Fruit fly (Drosophila melanogaster) ovary, adult (tissue): ENCODE results near the gene CG14275.

Experiments
- CG17801 ChIP-seq: fragments of 200-800 bp; optimal IDR thresholded peaks from 2 replicates; lab custom pipeline; 2019; ENCODE audit warnings: missing biosample characterization, mild to moderate bottlenecking, missing genetic modification characterization, moderate library complexity; ENCODE audit not compliant: partially characterized antibody

CG14275 gene

DNA sequence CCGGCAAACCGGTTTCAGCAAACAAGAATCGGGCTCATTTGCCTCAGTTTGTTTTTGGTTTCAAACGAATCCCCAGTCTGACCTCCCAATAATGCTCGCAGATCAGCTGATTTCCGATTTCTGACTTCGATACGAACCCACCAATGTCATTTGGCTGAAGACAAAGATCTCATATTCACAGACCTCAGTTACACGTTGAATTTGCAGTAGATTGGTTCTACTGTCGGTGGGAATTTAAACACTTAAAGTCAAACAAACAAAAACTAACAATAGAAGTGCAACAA, at the start of gene CG14275:
CG14275 (plus strand) TSS at position 185 of the 284 bp plus-strand sequence.
- TF ChIP-seq CG17801 (GFP tag; lab: Kevin White, UChicago), result no peak

DNA sequence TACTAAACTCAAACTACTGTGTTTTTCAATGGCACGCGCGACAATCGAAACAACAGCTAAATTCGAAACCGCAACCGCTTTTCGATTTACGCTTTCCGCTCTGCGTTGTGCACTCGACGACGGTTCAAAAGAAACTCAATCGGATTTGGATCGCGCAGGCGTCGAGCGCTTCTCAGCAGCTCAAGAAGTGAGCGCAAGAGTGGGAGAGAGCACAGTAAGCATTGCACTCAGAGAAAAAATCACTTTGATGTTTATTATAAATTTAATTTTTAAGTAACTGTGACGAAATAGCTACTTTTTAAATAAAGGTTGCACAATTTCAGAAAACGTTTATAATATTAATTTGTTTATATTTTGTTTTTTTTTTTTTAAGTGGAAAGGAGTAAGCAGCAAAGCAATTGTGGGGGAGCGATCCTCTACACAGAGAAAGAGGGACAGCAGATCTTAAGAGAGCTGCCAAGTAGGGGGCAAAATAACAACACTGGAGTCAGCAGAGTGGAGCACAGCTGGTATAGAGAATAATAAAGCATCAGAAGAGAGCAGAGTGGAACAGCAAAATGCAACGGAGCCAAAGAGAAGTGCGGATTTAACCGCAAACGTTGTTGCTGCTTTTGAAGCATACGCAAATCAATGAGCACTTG, 49.6 kb upstream of the CG14275 start:
- peak; percentile 95 for TF ChIP-seq CG17801 (GFP tag; lab: Kevin White, UChicago)

DNA sequence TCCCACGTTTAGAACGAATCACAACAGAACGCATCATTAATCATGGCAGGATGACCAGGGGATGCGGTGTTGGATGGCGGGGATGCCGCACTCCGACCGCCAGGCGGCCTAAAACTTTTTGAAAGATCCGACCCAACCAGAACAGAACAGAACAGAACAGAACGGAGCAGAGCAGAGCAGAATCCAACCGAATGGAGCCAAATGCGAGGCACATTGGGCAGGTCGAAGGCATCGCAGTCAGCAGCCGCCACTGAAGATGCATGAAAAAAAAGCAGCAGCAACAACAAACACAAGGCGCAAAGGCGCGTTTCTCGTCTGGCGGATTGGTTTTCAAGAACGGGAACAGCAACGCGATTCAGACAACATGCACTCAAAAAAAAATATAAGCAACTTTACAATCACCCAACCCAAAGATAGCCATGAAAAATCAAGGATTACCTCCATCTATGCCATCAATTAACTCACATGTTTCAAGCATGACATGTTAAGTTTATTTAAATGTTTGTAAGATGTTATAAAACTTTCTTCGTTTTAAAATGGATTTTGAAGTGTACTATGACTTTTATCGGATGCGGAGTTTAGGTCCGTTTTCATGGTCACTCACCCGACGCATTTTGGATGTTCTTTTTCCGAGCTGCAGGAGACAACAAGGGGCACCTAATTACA, 47.7 kb upstream of the CG14275 start:
- no peak for TF ChIP-seq CG17801 (GFP tag; lab: Kevin White, UChicago)

DNA sequence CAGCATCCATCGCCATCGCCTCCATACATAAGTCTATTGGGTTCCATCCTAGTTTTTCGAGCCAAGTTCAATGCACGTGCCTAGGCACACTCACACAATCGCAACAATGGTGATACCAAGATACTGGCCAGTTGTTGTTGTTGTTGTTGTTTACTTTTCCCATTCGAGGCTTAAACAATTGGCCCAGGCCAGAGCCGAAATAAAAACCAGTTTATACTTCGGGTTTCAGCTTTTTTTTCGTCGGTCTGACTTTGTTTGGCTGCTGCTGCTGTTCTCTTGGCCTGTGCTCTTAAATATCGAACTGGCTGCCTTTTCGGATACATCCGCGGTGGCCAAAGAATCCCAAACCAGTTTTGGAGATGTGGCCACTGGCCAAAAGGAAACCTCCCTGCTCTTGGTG, 47.0 kb upstream of the CG14275 start:
- no peak for TF ChIP-seq CG17801 (GFP tag; lab: Kevin White, UChicago)

DNA sequence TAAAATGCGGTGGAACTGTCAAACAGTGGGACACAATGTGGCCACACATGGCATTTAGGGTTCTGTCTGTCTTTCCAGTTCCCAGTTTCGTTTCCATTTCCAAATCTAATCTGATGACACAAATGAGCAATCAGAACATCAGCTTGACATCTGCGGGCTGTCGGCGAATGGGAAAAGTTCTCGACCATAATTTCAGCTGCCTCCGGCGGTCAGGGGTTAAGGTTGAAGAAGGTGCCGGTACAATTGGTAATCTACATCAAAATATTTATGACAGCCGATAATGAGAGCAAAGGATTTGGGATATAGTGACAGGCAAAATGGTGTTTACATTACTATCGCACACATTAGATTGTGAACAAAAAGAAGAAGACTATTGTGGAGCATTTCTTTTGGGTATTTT, 45.4 kb upstream of the CG14275 start:
- no peak for TF ChIP-seq CG17801 (GFP tag; lab: Kevin White, UChicago)

DNA sequence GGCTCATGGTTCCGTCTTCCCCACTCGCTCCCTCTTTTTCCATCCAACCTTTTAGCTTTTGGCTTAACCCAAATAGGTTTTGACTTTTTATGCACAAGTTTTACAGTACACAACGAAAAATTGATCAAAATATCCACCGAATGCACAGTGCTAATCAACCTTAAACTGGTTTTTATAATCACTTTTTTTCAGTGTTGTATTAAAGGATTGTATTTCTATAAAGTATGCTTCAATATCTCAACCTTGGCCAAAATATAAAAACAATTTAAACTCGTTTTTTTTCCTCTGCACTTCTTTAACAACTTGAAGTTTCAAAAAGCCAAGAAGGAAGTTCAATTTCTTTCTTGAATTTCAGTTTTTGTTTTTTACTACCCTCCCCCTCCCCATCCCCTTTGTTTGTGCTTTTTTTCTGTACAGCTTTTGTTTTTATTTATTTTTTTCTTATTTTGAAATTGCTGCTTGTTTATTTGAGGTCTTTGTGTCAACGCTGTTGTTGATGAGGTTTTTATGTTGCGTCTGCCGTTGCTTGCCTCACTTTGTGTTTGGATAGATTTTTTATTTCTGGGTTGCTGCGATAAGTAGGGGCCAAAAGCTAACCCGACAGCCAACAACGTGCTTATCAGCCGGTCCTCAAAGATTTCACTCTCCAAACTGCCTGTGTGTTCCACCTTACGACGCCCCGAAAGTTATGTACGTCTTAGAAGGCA, 42.2 kb upstream of the CG14275 start:
- no peak for TF ChIP-seq CG17801 (GFP tag; lab: Kevin White, UChicago)

DNA sequence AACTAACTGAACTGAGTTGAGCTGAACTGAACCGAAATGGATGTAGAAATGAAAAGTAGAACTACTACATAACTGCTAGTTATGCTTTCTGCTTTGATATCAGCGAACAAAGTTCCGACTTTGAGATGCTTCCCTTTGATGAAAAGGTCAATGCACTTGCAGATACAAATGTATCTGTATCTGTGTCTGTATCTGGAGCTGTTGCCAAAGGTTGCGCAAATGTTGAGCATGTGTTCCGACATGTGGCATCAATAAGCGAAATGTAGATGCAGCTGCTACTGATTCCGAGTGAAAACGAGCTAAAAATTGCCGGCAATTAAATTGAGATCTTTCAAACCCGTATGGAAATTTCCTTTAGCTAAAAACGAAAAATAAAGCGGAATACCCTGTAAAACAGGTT, 40.7 kb upstream of the CG14275 start:
- TF ChIP-seq CG17801 (GFP tag; lab: Kevin White, UChicago), result no peak

DNA sequence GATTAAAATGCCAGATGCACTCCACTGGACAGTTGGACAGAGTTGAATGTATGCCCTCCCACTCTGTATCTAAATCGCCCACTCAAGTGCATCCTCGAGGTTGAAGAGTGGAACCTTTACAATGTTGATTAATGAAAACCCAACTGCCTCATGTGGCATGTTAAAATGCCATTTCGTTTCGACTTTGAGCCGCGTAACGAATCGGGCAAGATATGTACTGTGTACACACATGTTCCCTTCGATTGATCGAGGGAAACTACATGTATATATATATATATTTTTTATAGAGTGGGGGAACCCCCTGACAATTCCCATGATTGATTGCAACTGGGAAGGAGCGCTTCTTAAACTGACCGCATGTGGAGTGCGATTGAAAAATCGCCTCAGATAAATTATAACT, 39.2 kb upstream of the CG14275 start:
- no peak for TF ChIP-seq CG17801 (GFP tag; lab: Kevin White, UChicago)

DNA sequence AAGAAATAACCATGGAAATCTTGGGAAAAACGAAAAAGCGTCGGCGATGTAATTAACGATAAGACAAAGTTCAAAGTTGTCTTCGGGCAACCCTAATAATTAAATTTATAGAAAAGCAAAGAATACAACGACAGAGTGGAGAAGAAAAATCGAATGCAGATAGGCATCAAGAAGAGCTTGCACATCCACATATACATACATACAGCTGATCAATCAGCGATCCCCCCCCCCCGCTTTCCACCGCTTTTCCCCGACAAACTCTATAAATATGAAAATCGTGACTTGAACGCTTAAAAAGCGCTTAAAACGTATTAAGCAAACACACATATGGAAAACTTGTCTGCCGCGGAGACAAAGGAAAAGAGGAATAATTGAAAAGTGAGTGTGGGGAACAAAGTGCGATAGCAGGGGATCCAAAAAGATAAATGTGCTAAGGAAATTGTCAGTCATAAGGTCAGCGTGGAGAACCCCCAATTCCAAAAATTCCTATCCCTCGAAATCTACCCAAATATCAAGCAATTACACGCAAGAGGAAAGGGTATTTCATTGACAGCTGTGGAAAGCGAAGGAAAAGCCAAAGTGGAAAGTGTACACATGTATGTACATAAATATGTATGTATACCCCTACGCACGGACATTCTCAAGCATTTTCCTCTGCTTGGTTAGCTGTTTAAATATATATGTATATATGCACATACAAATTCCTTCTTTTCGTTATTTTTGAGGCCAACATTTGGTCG, 37.7 kb upstream of the CG14275 start:
- no peak for TF ChIP-seq CG17801 (GFP tag; lab: Kevin White, UChicago)

DNA sequence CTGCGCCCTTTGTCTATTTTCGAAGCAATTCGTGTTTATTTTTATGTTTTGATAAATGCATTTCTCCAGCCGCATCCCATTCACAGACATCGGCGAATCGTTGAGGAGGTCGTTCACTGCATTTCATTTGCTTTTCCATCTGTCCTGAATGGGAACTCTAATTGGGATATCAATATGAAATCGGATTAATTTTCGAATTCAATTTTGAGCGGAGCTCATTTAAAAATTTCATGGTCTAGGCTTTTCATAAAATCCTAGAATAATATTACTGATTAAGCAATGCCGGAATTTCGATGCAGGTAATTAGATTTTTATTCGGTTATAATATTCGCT, 37.2 kb upstream of the CG14275 start:
- no peak for TF ChIP-seq CG17801 (GFP tag; lab: Kevin White, UChicago)

DNA sequence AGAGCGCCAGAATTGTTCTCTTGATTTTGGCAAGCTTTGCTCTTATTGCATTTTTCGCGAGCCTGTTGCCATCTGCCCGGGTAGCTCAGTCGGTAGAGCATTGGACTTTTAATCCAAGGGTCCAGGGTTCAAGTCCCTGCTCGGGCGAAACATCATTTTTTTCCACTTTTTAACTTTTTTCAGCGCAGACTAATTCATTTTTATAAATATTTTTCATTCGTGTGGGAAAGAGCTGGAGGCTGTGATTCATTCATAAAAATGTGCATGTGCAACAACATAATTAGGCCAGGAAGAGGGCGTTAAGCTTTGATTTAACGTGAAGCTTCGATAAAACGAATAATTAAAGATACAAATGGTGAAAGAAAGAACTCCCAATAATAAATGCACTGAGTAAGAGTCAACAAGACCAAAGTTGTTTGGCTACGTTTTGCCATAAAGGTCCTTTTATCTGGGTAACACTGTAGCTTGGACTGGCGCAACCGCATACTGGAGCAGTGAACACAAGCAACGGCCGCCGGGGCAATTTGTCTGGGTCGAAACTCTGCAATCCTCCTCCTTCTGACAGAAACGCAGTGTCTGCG, 36.5 kb upstream of the CG14275 start:
- TF ChIP-seq CG17801 (GFP tag; lab: Kevin White, UChicago), result no peak

DNA sequence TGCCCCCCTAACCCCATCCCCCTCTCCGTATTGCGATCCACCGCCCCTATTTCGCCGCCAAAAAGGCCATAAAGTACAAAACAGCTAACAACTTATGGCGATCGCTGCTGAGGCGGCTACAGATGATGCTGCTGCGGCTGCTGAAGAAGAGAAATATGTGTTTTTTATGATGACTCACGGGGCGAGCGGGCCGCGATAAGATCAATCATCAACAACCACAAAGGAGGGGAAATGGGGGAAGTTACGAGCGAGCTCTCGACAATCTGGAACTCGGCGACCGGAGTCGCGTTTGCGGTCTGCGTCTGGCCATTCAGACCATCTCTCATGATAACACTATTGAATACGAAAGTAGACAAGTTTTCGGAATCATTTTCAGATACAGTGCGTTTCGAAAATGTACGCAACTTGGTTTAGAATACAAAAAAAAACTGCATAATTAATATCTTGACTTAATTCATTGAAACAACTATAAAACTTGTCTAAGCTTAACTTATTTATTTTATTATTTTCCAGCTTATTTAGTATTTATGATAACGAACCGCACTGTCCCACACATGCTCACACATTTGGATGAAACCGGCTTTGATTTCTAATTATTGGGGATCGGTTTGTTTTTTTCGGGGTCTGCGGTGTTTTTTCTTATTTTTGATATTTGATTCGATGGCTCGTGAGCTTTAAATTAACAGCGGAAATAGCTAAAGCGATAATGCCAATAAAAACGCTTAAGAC, 34.9 kb upstream of the CG14275 start:
- TF ChIP-seq CG17801 (GFP tag; lab: Kevin White, UChicago), result no peak

DNA sequence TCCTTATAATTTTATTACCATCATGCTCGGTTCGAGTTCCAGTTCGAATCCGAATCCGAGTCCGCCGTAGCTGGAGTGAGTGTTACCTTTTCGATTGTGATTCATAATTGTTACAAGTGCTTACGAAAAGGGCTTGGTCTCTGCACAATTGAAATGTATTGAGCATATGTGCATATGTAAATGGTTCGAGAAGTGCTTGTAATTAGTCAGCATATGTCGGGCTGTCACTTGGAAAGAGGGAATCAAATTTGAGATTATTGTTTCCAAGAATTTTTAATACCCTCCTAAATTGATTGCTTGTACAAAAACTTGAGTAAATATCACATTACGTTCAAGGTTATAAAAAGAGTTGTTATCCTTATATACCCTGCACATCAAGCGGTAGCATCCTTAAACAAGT, 33.8 kb upstream of the CG14275 start:
- no peak for TF ChIP-seq CG17801 (GFP tag; lab: Kevin White, UChicago)

DNA sequence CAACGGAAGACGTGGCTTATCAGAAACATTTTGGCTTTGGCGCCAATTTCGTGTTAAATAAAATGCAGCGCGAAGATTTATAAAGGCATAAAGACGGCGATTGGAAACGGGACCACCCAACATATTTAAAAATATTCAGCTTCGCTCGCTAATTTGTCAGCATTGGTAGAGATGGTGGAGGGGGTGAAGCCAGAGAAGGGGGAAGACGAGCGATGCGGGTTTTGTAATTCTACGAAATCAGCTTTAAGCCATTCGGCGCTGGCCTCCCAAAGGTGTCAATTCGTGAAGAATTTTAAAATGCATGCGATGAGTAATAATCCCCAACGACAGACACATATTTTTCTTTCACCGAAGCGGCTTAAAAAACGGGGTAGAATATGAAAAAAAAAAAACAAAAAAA, 33.2 kb upstream of the CG14275 start:
- TF ChIP-seq CG17801 (GFP tag; lab: Kevin White, UChicago), result no peak
